Fruit fly (Drosophila melanogaster) whole organism, embryonic: ENCODE measurements around the gene CG15406.

Source experiments
- Blimp-1 ChIP-seq: fragments of 200-800 bp; sonication (Bioruptor generic); optimal IDR thresholded peaks from 3 replicates; lab custom pipeline; 2018; ENCODE audit warnings: missing biosample characterization, missing genetic modification characterization, mild to moderate bottlenecking, moderate library complexity, missing genetic modification reagents
- CG14710 ChIP-seq: fragments of 200-800 bp; sonication (Bioruptor generic); optimal IDR thresholded peaks from 3 replicates; lab custom pipeline; 2019; ENCODE audit warnings: missing biosample characterization, mild to moderate bottlenecking, missing genetic modification characterization, moderate library complexity
- CG30020 ChIP-seq: fragments of 200-800 bp; optimal IDR thresholded peaks from 2 replicates; lab custom pipeline; 2019; ENCODE audit warnings: missing biosample characterization, mild to moderate bottlenecking, missing genetic modification characterization, moderate library complexity
- CG31441 ChIP-seq: fragments of 200-800 bp; sonication (Bioruptor generic); IDR thresholded peaks from 2 replicates; pipeline ENCODE4 v1.3.6; 2022; ENCODE audit warnings: missing biosample characterization, missing genetic modification characterization
- CG3281 ChIP-seq: fragments of 200-800 bp; sonication (Bioruptor generic); optimal IDR thresholded peaks from 3 replicates; lab custom pipeline; 2017; ENCODE audit warnings: missing biosample characterization, mild to moderate bottlenecking, missing genetic modification characterization
- CG34376 ChIP-seq: fragments of 200-800 bp; sonication (Bioruptor generic); optimal IDR thresholded peaks from 2 replicates; lab custom pipeline; 2018; ENCODE audit warnings: missing biosample characterization, mild to moderate bottlenecking, missing genetic modification characterization
- CG5180 ChIP-seq: fragments of 200-800 bp; sonication (Bioruptor generic); optimal IDR thresholded peaks from 3 replicates; lab custom pipeline; 2017; ENCODE audit warnings: missing biosample characterization, missing genetic modification characterization, mild to moderate bottlenecking, moderate library complexity, missing genetic modification reagents
- CG5245 ChIP-seq: fragments of 200-800 bp; sonication (Bioruptor generic); optimal IDR thresholded peaks from 3 replicates; lab custom pipeline; 2016; ENCODE audit warnings: missing biosample characterization, missing genetic modification characterization
- CG6272 ChIP-seq: fragments of 200-800 bp; sonication (Bioruptor generic); IDR thresholded peaks from 2 replicates; pipeline ENCODE4 v1.3.6; 2022; ENCODE audit warnings: missing biosample characterization, missing genetic modification characterization
- CG6689 ChIP-seq: fragments of 200-800 bp; sonication (Bioruptor generic); IDR thresholded peaks from 2 replicates; pipeline ENCODE4 v1.3.6; 2022; ENCODE audit warnings: missing biosample characterization, missing genetic modification characterization
- CG8290 ChIP-seq, 3 experiments: fragments of 200-800 bp; sonication (Bioruptor generic); optimal IDR thresholded peaks; 2 replicates each; lab custom pipeline; 2016 to 2019; ENCODE audit warnings: missing biosample characterization in 3 of 3, missing genetic modification characterization in 3 of 3, mild to moderate bottlenecking in 2 of 3, moderate library complexity in 1 of 3
- CG8359 ChIP-seq: fragments of 200-800 bp; sonication (Bioruptor generic); optimal IDR thresholded peaks from 2 replicates; lab custom pipeline; 2017; ENCODE audit warnings: missing biosample characterization, mild to moderate bottlenecking, missing genetic modification characterization, borderline replicate concordance
- CoRest ChIP-seq: fragments of 200-800 bp; sonication (Bioruptor generic); optimal IDR thresholded peaks from 3 replicates; lab custom pipeline; 2018; ENCODE audit warnings: missing biosample characterization, mild to moderate bottlenecking, missing genetic modification characterization, moderate library complexity
- D ChIP-seq, 2 experiments: fragments of 200-800 bp in 1 of 2; fragments of >200 bp in 1 of 2; sonication (Bioruptor generic) in 1 of 2; optimal IDR thresholded peaks; 2 replicates in 1 of 2; 3 replicates in 1 of 2; lab custom pipeline; 2017; ENCODE audit warnings: mild to moderate bottlenecking in 1 of 2, missing biosample characterization in 1 of 2, missing genetic modification characterization in 1 of 2, missing genetic modification reagents in 1 of 2
- D19B ChIP-seq: fragments of 200-800 bp; sonication (Bioruptor generic); optimal IDR thresholded peaks from 2 replicates; lab custom pipeline; 2017; ENCODE audit warnings: missing biosample characterization, mild to moderate bottlenecking, missing genetic modification characterization
- Dp ChIP-seq: fragments of 200-800 bp; sonication (Bioruptor generic); optimal IDR thresholded peaks from 2 replicates; lab custom pipeline; 2018; ENCODE audit warnings: missing biosample characterization, mild to moderate bottlenecking, missing genetic modification characterization, moderate library complexity
- Dref ChIP-seq: fragments of 200-800 bp; sonication (Bioruptor generic); IDR thresholded peaks from 2 replicates; pipeline ENCODE4 v1.3.6; 2022; ENCODE audit warnings: missing biosample characterization, missing genetic modification characterization
- Fer1 ChIP-seq: fragments of 200-800 bp; sonication (Bioruptor generic); optimal IDR thresholded peaks from 2 replicates; lab custom pipeline; 2017; ENCODE audit warnings: missing biosample characterization, mild to moderate bottlenecking, missing genetic modification characterization
- Fer3 ChIP-seq: fragments of 200-800 bp; sonication (Bioruptor generic); optimal IDR thresholded peaks from 2 replicates; lab custom pipeline; 2018; ENCODE audit warnings: missing biosample characterization, mild to moderate bottlenecking, missing genetic modification characterization, moderate library complexity
- Gsc ChIP-seq: fragments of 200-800 bp; sonication (Bioruptor generic); IDR thresholded peaks from 2 replicates; pipeline ENCODE4 v1.3.6; 2022; ENCODE audit warnings: missing biosample characterization, missing genetic modification characterization
- Med ChIP-seq: fragments of 200-800 bp; sonication (Bioruptor generic); peaks from one replicate; lab custom pipeline; 2016; ENCODE audit warnings: missing biosample characterization, missing genetic modification characterization, mild to moderate bottlenecking, inconsistent platforms, moderate library complexity
- Meics ChIP-seq: fragments of 200-800 bp; sonication (Bioruptor generic); optimal IDR thresholded peaks from 2 replicates; lab custom pipeline; 2017; ENCODE audit warnings: missing biosample characterization, mild to moderate bottlenecking, missing genetic modification characterization
- Sox102F ChIP-seq: fragments of 200-800 bp; sonication (Bioruptor generic); optimal IDR thresholded peaks from 2 replicates; lab custom pipeline; 2018; ENCODE audit warnings: missing biosample characterization, mild to moderate bottlenecking, missing genetic modification characterization, moderate library complexity
- Ssrp ChIP-seq: fragments of 200-800 bp; sonication (Bioruptor generic); optimal IDR thresholded peaks from 2 replicates; lab custom pipeline; 2018; ENCODE audit warnings: missing biosample characterization, mild to moderate bottlenecking, missing genetic modification characterization, moderate library complexity
- Xbp1 ChIP-seq: fragments of 200-800 bp; sonication (Bioruptor generic); optimal IDR thresholded peaks from 3 replicates; lab custom pipeline; 2016; ENCODE audit warnings: missing biosample characterization, mild to moderate bottlenecking, missing genetic modification characterization
- ac ChIP-seq: fragments of 200-800 bp; sonication (Bioruptor generic); optimal IDR thresholded peaks from 3 replicates; lab custom pipeline; 2017; ENCODE audit warnings: missing biosample characterization, mild to moderate bottlenecking, missing genetic modification characterization
- aop ChIP-seq: fragments of 200-800 bp; sonication (Bioruptor generic); IDR thresholded peaks from 2 replicates; pipeline ENCODE4 v1.3.6; 2022; ENCODE audit warnings: missing biosample characterization, missing genetic modification characterization
- btn ChIP-seq: fragments of 200-800 bp; sonication (Bioruptor generic); optimal IDR thresholded peaks from 2 replicates; lab custom pipeline; 2016; ENCODE audit warnings: missing biosample characterization, missing genetic modification characterization
- chinmo ChIP-seq: fragments of 200-800 bp; sonication (Bioruptor generic); IDR thresholded peaks from 4 replicates; pipeline ENCODE4 v1.3.6; 2022; ENCODE audit warnings: missing biosample characterization, missing genetic modification characterization; ENCODE audit not compliant: partially characterized antibody
- dmrt11E ChIP-seq: fragments of 200-800 bp; sonication (Bioruptor generic); optimal IDR thresholded peaks from 3 replicates; lab custom pipeline; 2018; ENCODE audit warnings: missing biosample characterization, mild to moderate bottlenecking, missing genetic modification characterization, moderate library complexity
- eve ChIP-seq, 2 experiments: fragments of >200 bp; optimal IDR thresholded peaks; 2 replicates each; lab custom pipeline; 2017; ENCODE audit warnings: missing biosample characterization in 2 of 2, missing genetic modification characterization in 2 of 2
- fd3F ChIP-seq: fragments of 200-800 bp; sonication (Bioruptor generic); optimal IDR thresholded peaks from 2 replicates; lab custom pipeline; 2018; ENCODE audit warnings: missing biosample characterization, mild to moderate bottlenecking, missing genetic modification characterization, moderate library complexity
- ftz-f1 ChIP-seq: fragments of 200-800 bp; sonication (Bioruptor generic); optimal IDR thresholded peaks from 2 replicates; lab custom pipeline; 2016; ENCODE audit warnings: missing biosample characterization, missing genetic modification characterization
- hkb ChIP-seq, 2 experiments: fragments of 200-800 bp in 1 of 2; fragments of >200 bp in 1 of 2; sonication (Bioruptor generic) in 1 of 2; IDR thresholded peaks in 1 of 2; optimal IDR thresholded peaks in 1 of 2; 2 replicates each; pipeline versions ENCODE4 v1.3.6 to Lab custom; 2017 to 2022; ENCODE audit warnings: missing biosample characterization in 1 of 2, missing genetic modification characterization in 1 of 2
- hth ChIP-seq: fragments of >200 bp; optimal IDR thresholded peaks from 2 replicates; lab custom pipeline; 2017; ENCODE audit warnings: inconsistent platforms
- lola ChIP-seq, 3 experiments: fragments of >200 bp in 2 of 3; fragments of 200-800 bp in 1 of 3; sonication (Bioruptor generic) in 1 of 3; optimal IDR thresholded peaks; 2 replicates each; lab custom pipeline; 2017 to 2019; ENCODE audit warnings: missing biosample characterization in 3 of 3, missing genetic modification characterization in 3 of 3, mild to moderate bottlenecking in 1 of 3, moderate library complexity in 1 of 3
- nom ChIP-seq: fragments of 200-800 bp; sonication (Bioruptor generic); optimal IDR thresholded peaks from 2 replicates; lab custom pipeline; 2017; ENCODE audit warnings: missing biosample characterization, missing genetic modification characterization, mild to moderate bottlenecking, moderate library complexity, missing genetic modification reagents
- otp ChIP-seq: fragments of 200-800 bp; sonication (Bioruptor generic); IDR thresholded peaks from 3 replicates; pipeline ENCODE4, ENCODE4 v1.3.6; 2022; ENCODE audit warnings: missing biosample characterization, missing genetic modification characterization
- pros ChIP-seq: fragments of 200-800 bp; sonication (Bioruptor generic); optimal IDR thresholded peaks from 3 replicates; lab custom pipeline; 2019; ENCODE audit warnings: missing biosample characterization, mild to moderate bottlenecking, missing genetic modification characterization, moderate library complexity
- seq ChIP-seq: fragments of 200-800 bp; sonication (Bioruptor generic); IDR thresholded peaks from 2 replicates; pipeline ENCODE4 v1.3.6; 2022; ENCODE audit warnings: missing biosample characterization, missing genetic modification characterization
- sima ChIP-seq: fragments of 200-800 bp; sonication (Bioruptor generic); optimal IDR thresholded peaks from 2 replicates; lab custom pipeline; 2016; ENCODE audit warnings: missing biosample characterization, missing genetic modification characterization
- slbo ChIP-seq: fragments of 200-800 bp; sonication (Bioruptor generic); IDR thresholded peaks from 2 replicates; pipeline ENCODE4 v1.3.6; 2022; ENCODE audit warnings: missing biosample characterization, missing genetic modification characterization
- sob ChIP-seq: fragments of 200-800 bp; sonication (Bioruptor generic); IDR thresholded peaks from 2 replicates; pipeline ENCODE4 v1.3.6; 2022; ENCODE audit warnings: missing biosample characterization, missing genetic modification characterization
- trem ChIP-seq: fragments of 200-800 bp; optimal IDR thresholded peaks from 3 replicates; lab custom pipeline; 2019; ENCODE audit warnings: missing biosample characterization, mild to moderate bottlenecking, missing genetic modification characterization, moderate library complexity
- vnd ChIP-seq: fragments of 200-800 bp; sonication (Bioruptor generic); IDR thresholded peaks from 3 replicates; pipeline ENCODE4 v1.3.6; 2022; ENCODE audit warnings: missing biosample characterization, missing genetic modification characterization; ENCODE audit not compliant: partially characterized antibody
- wor ChIP-seq: fragments of 200-800 bp; sonication (Bioruptor generic); IDR thresholded peaks from 2 replicates; pipeline ENCODE4 v1.3.6; 2022; ENCODE audit warnings: missing biosample characterization, missing genetic modification characterization

CG15406 gene

dm6 chr2L:3319731-3320295 is 10.8 kb downstream of the CG15406 start, which contains the start of the genes Fign and CG8837 (continued):
- TF ChIP-seq Gsc (GFP tag; lab: Robert Waterston, UW) (no peak), CG5180 (GFP tag; lab: Kevin White, UChicago) (no peak), btn (GFP tag; lab: Kevin White, UChicago) (no peak), CG30020 (tag; lab: Kevin White, UChicago) (peak; percentile 71), seq (no peak), Xbp1 (GFP tag; lab: Kevin White, UChicago) (no peak), aop (no peak), Blimp-1 (GFP tag; lab: Kevin White, UChicago) (peak; percentile 94), CG8290 (GFP tag; optimal IDR thresholded peaks at IDR 0.05; lab: Kevin White, UChicago) (no peak), CG8290 (tag; optimal IDR thresholded peaks at IDR 0.05; lab: Kevin White, UChicago) (no peak), hth (lab: Kevin White, UChicago) (no peak), CG6689 (GFP tag; lab: Robert Waterston, UW) (no peak), CG5245 (GFP tag; lab: Kevin White, UChicago) (no peak), vnd (peak; percentile 90), Med (GFP tag; lab: Kevin White, UChicago) (peak; percentile 52), hkb (optimal IDR thresholded peaks at IDR 0.05; lab: Kevin White, UChicago) (no peak), hkb (GFP tag; IDR thresholded peaks at IDR 0.05; lab: Robert Waterston, UW) (no peak), CG14710 (tag; lab: Kevin White, UChicago) (peak; percentile 66), trem (tag; lab: Kevin White, UChicago) (peak; percentile 41), CG34376 (no peak), CoRest (tag; lab: Kevin White, UChicago) (peak; percentile 51), CG3281 (no peak), Dref (GFP tag; lab: Robert Waterston, UW) (peak; percentile 98), D (optimal IDR thresholded peaks at IDR 0.05; lab: Kevin White, UChicago) (no peak), D (GFP tag; optimal IDR thresholded peaks at IDR 0.05; lab: Kevin White, UChicago) (no peak)
- TF ChIP-seq, all 482 proteins: peak for 60

- peak; percentile 93 for TF ChIP-seq Meics (GFP tag; lab: Kevin White, UChicago)
- no peak for TF ChIP-seq Sox102F (GFP tag; lab: Kevin White, UChicago)
- TF ChIP-seq sob (GFP tag; lab: Robert Waterston, UW): no peak
- TF ChIP-seq ftz-f1: no peak
- TF ChIP-seq wor (GFP tag; lab: Robert Waterston, UW): no peak
- TF ChIP-seq dmrt11E (tag; lab: Kevin White, UChicago): no peak
- TF ChIP-seq pros (GFP tag; lab: Kevin White, UChicago): no peak
- TF ChIP-seq nom (GFP tag; lab: Kevin White, UChicago): no peak
- TF ChIP-seq CG6272: no peak
- TF ChIP-seq Fer1: no peak
- TF ChIP-seq Ssrp (tag; lab: Kevin White, UChicago): no peak
- TF ChIP-seq slbo: no peak
- TF ChIP-seq eve (GFP tag; optimal IDR thresholded peaks at IDR 0.05; lab: Kevin White, UChicago): no peak
- no peak for TF ChIP-seq otp (GFP tag; lab: Robert Waterston, UW)
- TF ChIP-seq CG8359 (GFP tag; lab: Kevin White, UChicago): peak; percentile 33
- TF ChIP-seq sima: no peak
- peak; percentile 23; the same call in 1 of the 2 replicates for TF ChIP-seq CG31441 (GFP tag; lab: Robert Waterston, UW)
- no peak for TF ChIP-seq D19B (GFP tag; lab: Kevin White, UChicago)
- TF ChIP-seq fd3F (GFP tag; lab: Kevin White, UChicago): no peak
- TF ChIP-seq chinmo (GFP tag; lab: Robert Waterston, UW): no peak
- no peak for TF ChIP-seq lola (GFP tag; optimal IDR thresholded peaks at IDR 0.05; lab: Kevin White, UChicago)
- TF ChIP-seq ac (GFP tag; lab: Kevin White, UChicago): no peak
- no peak for TF ChIP-seq Dp (GFP tag; lab: Kevin White, UChicago)
- peak; percentile 61 for TF ChIP-seq Fer3 (tag; lab: Kevin White, UChicago)
Measured at dm6 chr2L:3323319-3324287, 14.6 kb downstream of the CG15406 start, which contains the start of gene CG33281. Gene CG33281, plus strand, starts transcription at chr2L:3324237.
